Worm (Caenorhabditis elegans): ENCODE results near the gene clec-88.

clec-88 gene

ce11 chrII:6358905-6359304 is 6.6 kb upstream of the clec-88 start, which contains the start of gene C32D5.12:
Gene C32D5.12 (minus strand): TSS chrII:6359005.
- TF ChIP-seq unc-62 (GFP tag; optimal IDR thresholded peaks at IDR 0.05 in 1 of 2): peak in 1 of 2 experiments; percentile 40
- TF ChIP-seq unc-62 (tag; optimal IDR thresholded peaks at IDR 0.05): no peak
- TF ChIP-seq arid-1 (GFP tag; conservative IDR thresholded peaks at IDR 0.05): no peak

ce11 chrII:6360822-6361221 is 4.7 kb upstream of the clec-88 start, which contains the start of gene K10B2.4:
Gene K10B2.4 (minus strand): TSS chrII:6360959.
- TF ChIP-seq hif-1 (tag; optimal IDR thresholded peaks at IDR 0.05): peak in 1 of 2 experiments; percentile 8
- TF ChIP-seq hmg-1.1 (GFP tag; IDR thresholded peaks at IDR 0.05): peak; percentile 60
- TF ChIP-seq arid-1 (GFP tag; conservative IDR thresholded peaks at IDR 0.05): 0 out of 2 replicates have a peak, but pooled peaks have one; percentile 16
- peak; percentile 36 for TF ChIP-seq lin-13 (GFP tag; optimal IDR thresholded peaks at IDR 0.05)
- TF ChIP-seq ceh-62 (tag; optimal IDR thresholded peaks at IDR 0.05): no peak
- no peak for TF ChIP-seq ceh-82 (tag; optimal IDR thresholded peaks at IDR 0.05)
- no peak for TF ChIP-seq dmd-6 (GFP tag; IDR thresholded peaks at IDR 0.05)
- TF ChIP-seq daf-19 (GFP tag; conservative IDR thresholded peaks at IDR 0.05): no peak
- TF ChIP-seq lin-1 (GFP tag; IDR thresholded peaks at IDR 0.05): no peak
- peak; percentile 28 for TF ChIP-seq nhr-28 (tag; optimal IDR thresholded peaks at IDR 0.05)
- peak; percentile 7 for TF ChIP-seq spr-3 (GFP tag; optimal IDR thresholded peaks at IDR 0.05)
- peak; percentile 48 for TF ChIP-seq rbr-2 (tag; optimal IDR thresholded peaks at IDR 0.05)
- no peak for TF ChIP-seq madf-5 (GFP tag; IDR thresholded peaks at IDR 0.05)
- peak; percentile 27 for TF ChIP-seq ama-1 (optimal IDR thresholded peaks at IDR 0.05)
- TF ChIP-seq ztf-7 (tag; optimal IDR thresholded peaks at IDR 0.05): peak; percentile 20
- TF ChIP-seq attf-4 (tag; optimal IDR thresholded peaks at IDR 0.05): no peak
- TF ChIP-seq lin-15B (tag; optimal IDR thresholded peaks at IDR 0.05): no peak
- TF ChIP-seq unc-62 (GFP tag; optimal IDR thresholded peaks at IDR 0.05 in 1 of 2): no peak
- TF ChIP-seq unc-62 (tag; optimal IDR thresholded peaks at IDR 0.05): no peak
- TF ChIP-seq skn-1 (tag; optimal IDR thresholded peaks at IDR 0.05): no peak
- TF ChIP-seq dve-1 (tag; optimal IDR thresholded peaks at IDR 0.05; ENCODE audit: insufficient read depth): peak; percentile 35
- TF ChIP-seq nhr-102 (tag; optimal IDR thresholded peaks at IDR 0.05): no peak
- TF ChIP-seq D1046.2 (GFP tag; IDR thresholded peaks at IDR 0.05): no peak
- TF ChIP-seq F26F4.8 (GFP tag; conservative IDR thresholded peaks at IDR 0.05): no peak
- no peak for TF ChIP-seq fos-1 (tag; optimal IDR thresholded peaks at IDR 0.05)
- TF ChIP-seq ceh-20 (GFP tag; IDR thresholded peaks at IDR 0.05): peak; percentile 46; the same call in 1 of the 2 replicates
- no peak for TF ChIP-seq unc-130 (GFP tag; optimal IDR thresholded peaks at IDR 0.05)
- no peak for TF ChIP-seq set-16 (GFP tag; IDR thresholded peaks at IDR 0.05)
- peak; percentile 90 for TF ChIP-seq mes-2 (tag; optimal IDR thresholded peaks at IDR 0.05; ENCODE audit: poor library complexity, severe bottlenecking)
- no peak for TF ChIP-seq zip-11 (GFP tag; IDR thresholded peaks at IDR 0.05)
- TF ChIP-seq pha-4 (GFP tag; IDR thresholded peaks at IDR 0.05): no peak
- TF ChIP-seq pha-4 (tag; optimal IDR thresholded peaks at IDR 0.05): peak; percentile 39
- peak; percentile 30 for TF ChIP-seq mxl-3 (GFP tag; optimal IDR thresholded peaks at IDR 0.05)
- TF ChIP-seq egl-27 (tag; optimal IDR thresholded peaks at IDR 0.05): no peak
- peak; percentile 8 for TF ChIP-seq nhr-11 (tag; optimal IDR thresholded peaks at IDR 0.05)
- TF ChIP-seq mep-1 (tag; optimal IDR thresholded peaks at IDR 0.05): peak; percentile 87
- peak; percentile 81 for TF ChIP-seq lin-38 (GFP tag; IDR thresholded peaks at IDR 0.05)
- TF ChIP-seq lsy-2 (tag; optimal IDR thresholded peaks at IDR 0.05): peak in 1 of 2 experiments; percentile 87
- TF ChIP-seq hlh-30 (tag; optimal IDR thresholded peaks at IDR 0.05; ENCODE audit: insufficient read depth): peak; percentile 53
- peak; percentile 55 for TF ChIP-seq hlh-11 (tag; optimal IDR thresholded peaks at IDR 0.05)
- TF ChIP-seq mdl-1 (tag; optimal IDR thresholded peaks at IDR 0.05): peak in 1 of 2 experiments; percentile 30
- TF ChIP-seq pqm-1 (tag; optimal IDR thresholded peaks at IDR 0.05): no peak
- TF ChIP-seq dpl-1 (GFP tag; optimal IDR thresholded peaks at IDR 0.05): peak; percentile 78
- no peak for TF ChIP-seq ceh-28 (tag; optimal IDR thresholded peaks at IDR 0.05)
- TF ChIP-seq mdt-29 (GFP tag; IDR thresholded peaks at IDR 0.05): no peak
- no peak for TF ChIP-seq daf-16 (GFP tag; optimal IDR thresholded peaks at IDR 0.05)
- peak; percentile 67 for TF ChIP-seq daf-16 (tag; optimal IDR thresholded peaks at IDR 0.05)
- TF ChIP-seq lir-3 (tag; optimal IDR thresholded peaks at IDR 0.05): no peak
- peak; percentile 57 for TF ChIP-seq T20F7.1 (GFP tag; optimal IDR thresholded peaks at IDR 0.05)
- TF ChIP-seq aha-1 (tag): peak; percentile 92
